Worm (Caenorhabditis elegans) whole organism, L2 larva: ENCODE measurements around the gene R05A10.3.

Source experiments
- C34F6.9 ChIP-seq: fragments of 150-350 bp; optimal IDR thresholded peaks from 2 replicates; lab custom pipeline; 2014; ENCODE audit warnings: missing biosample characterization, missing genetic modification characterization
- F13H6.1 ChIP-seq: sonication (generic microtip); optimal IDR thresholded peaks from 2 replicates; lab custom pipeline; 2016; ENCODE audit warnings: missing genetic modification characterization, missing compliant biosample characterization
- Y55F3AM.14 ChIP-seq: fragments of 200-800 bp; sonication (Bioruptor generic); optimal IDR thresholded peaks from 2 replicates; lab custom pipeline; 2018; ENCODE audit warnings: mild to moderate bottlenecking, missing genetic modification characterization, missing compliant biosample characterization
- ZK546.5 ChIP-seq: sonication (generic microtip); optimal IDR thresholded peaks from 2 replicates; lab custom pipeline; 2017; ENCODE audit warnings: missing biosample characterization, missing genetic modification characterization
- alr-1 ChIP-seq: fragments of 150-350 bp; optimal IDR thresholded peaks from 2 replicates; lab custom pipeline; 2014; ENCODE audit warnings: missing biosample characterization, missing genetic modification characterization
- aly-2 ChIP-seq: fragments of 150-350 bp; optimal IDR thresholded peaks from 2 replicates; lab custom pipeline; 2014; ENCODE audit warnings: missing biosample characterization, missing genetic modification characterization
- ama-1 ChIP-seq: fragments of 150-350 bp; optimal IDR thresholded peaks from 2 replicates; lab custom pipeline; 2018; ENCODE audit warnings: inconsistent platforms
- blmp-1 ChIP-seq: sonication (generic microtip); optimal IDR thresholded peaks from 2 replicates; lab custom pipeline; 2017; ENCODE audit warnings: missing genetic modification characterization, mild to moderate bottlenecking, missing compliant biosample characterization, antibody characterized with exemption, moderate library complexity; ENCODE audit not compliant: insufficient read depth
- ceh-16 ChIP-seq: fragments of 150-350 bp; optimal IDR thresholded peaks from 2 replicates; lab custom pipeline; 2014; ENCODE audit warnings: missing biosample characterization, missing genetic modification characterization
- ceh-82 ChIP-seq: fragments of 150-350 bp; optimal IDR thresholded peaks from 2 replicates; lab custom pipeline; 2014; ENCODE audit warnings: missing biosample characterization, missing genetic modification characterization
- crh-2 ChIP-seq: sonication (generic microtip); optimal IDR thresholded peaks from 2 replicates; lab custom pipeline; 2017; ENCODE audit warnings: missing biosample characterization, missing genetic modification characterization
- dmd-4 ChIP-seq: sonication (generic microtip); optimal IDR thresholded peaks from 2 replicates; lab custom pipeline; 2017; ENCODE audit warnings: missing biosample characterization, missing genetic modification characterization
- elt-1 ChIP-seq: fragments of 150-350 bp; optimal IDR thresholded peaks from 2 replicates; lab custom pipeline; 2014; ENCODE audit warnings: missing biosample characterization, missing genetic modification characterization
- fos-1 ChIP-seq: fragments of 150-350 bp; optimal IDR thresholded peaks from 2 replicates; lab custom pipeline; 2014; ENCODE audit warnings: missing biosample characterization, missing genetic modification characterization
- lin-11 ChIP-seq: fragments of 150-350 bp; sonication (generic microtip); optimal IDR thresholded peaks from 2 replicates; lab custom pipeline; 2014; ENCODE audit warnings: missing biosample characterization, missing genetic modification characterization, inconsistent platforms, mixed read lengths
- lin-13 ChIP-seq: fragments of 150-350 bp; optimal IDR thresholded peaks from 2 replicates; lab custom pipeline; 2014; ENCODE audit warnings: missing biosample characterization, missing genetic modification reagents, missing genetic modification characterization
- lin-39 ChIP-seq: fragments of 150-350 bp; optimal IDR thresholded peaks from 2 replicates; lab custom pipeline; 2014; ENCODE audit warnings: missing biosample characterization, missing genetic modification reagents, missing genetic modification characterization
- lsy-2 ChIP-seq, 2 experiments: fragments of 150-350 bp in 1 of 2; sonication (generic microtip) in 1 of 2; optimal IDR thresholded peaks; 2 replicates each; lab custom pipeline; 2014 to 2017; ENCODE audit warnings: missing biosample characterization in 2 of 2, missing genetic modification characterization in 2 of 2
- mab-5 ChIP-seq: fragments of 150-350 bp; optimal IDR thresholded peaks from 2 replicates; lab custom pipeline; 2014; ENCODE audit warnings: missing biosample characterization, missing genetic modification characterization
- mdl-1 ChIP-seq, 2 experiments: fragments of 150-350 bp in 1 of 2; sonication (generic microtip) in 1 of 2; optimal IDR thresholded peaks; 2 replicates each; lab custom pipeline; 2017; ENCODE audit warnings: missing biosample characterization in 2 of 2, missing genetic modification characterization in 2 of 2
- nhr-10 ChIP-seq: sonication (generic microtip); optimal IDR thresholded peaks from 2 replicates; lab custom pipeline; 2017; ENCODE audit warnings: missing biosample characterization, missing genetic modification characterization
- nhr-11 ChIP-seq: fragments of 150-350 bp; optimal IDR thresholded peaks from 2 replicates; lab custom pipeline; 2014; ENCODE audit warnings: missing biosample characterization, missing genetic modification characterization
- nhr-12 ChIP-seq: fragments of 150-350 bp; optimal IDR thresholded peaks from 2 replicates; lab custom pipeline; 2014; ENCODE audit warnings: missing biosample characterization, missing genetic modification characterization
- nhr-21 ChIP-seq: fragments of 150-350 bp; optimal IDR thresholded peaks from 2 replicates; lab custom pipeline; 2014; ENCODE audit warnings: missing biosample characterization, missing genetic modification characterization
- nhr-23 ChIP-seq: fragments of 150-350 bp; optimal IDR thresholded peaks from 2 replicates; lab custom pipeline; 2014; ENCODE audit warnings: missing biosample characterization, missing genetic modification reagents, missing genetic modification characterization
- nhr-237 ChIP-seq: fragments of 150-350 bp; optimal IDR thresholded peaks from 2 replicates; lab custom pipeline; 2014; ENCODE audit warnings: missing biosample characterization, missing genetic modification characterization
- nhr-25 ChIP-seq: fragments of 150-350 bp; sonication (generic microtip); optimal IDR thresholded peaks from 3 replicates; lab custom pipeline; 2014; ENCODE audit warnings: missing biosample characterization, missing genetic modification characterization
- nhr-6 ChIP-seq: fragments of 150-350 bp; optimal IDR thresholded peaks from 2 replicates; lab custom pipeline; 2014; ENCODE audit warnings: missing biosample characterization, missing genetic modification characterization
- nhr-77 ChIP-seq: fragments of 150-350 bp; optimal IDR thresholded peaks from 2 replicates; lab custom pipeline; 2014; ENCODE audit warnings: missing biosample characterization, missing genetic modification characterization
- peb-1 ChIP-seq: fragments of 150-350 bp; optimal IDR thresholded peaks from 2 replicates; lab custom pipeline; 2014; ENCODE audit warnings: missing biosample characterization, missing genetic modification characterization
- sem-4 ChIP-seq: fragments of 150-350 bp; optimal IDR thresholded peaks from 2 replicates; lab custom pipeline; 2014; ENCODE audit warnings: missing biosample characterization, missing genetic modification reagents, missing genetic modification characterization
- skn-1 ChIP-seq: sonication (generic microtip); optimal IDR thresholded peaks from 2 replicates; lab custom pipeline; 2017; ENCODE audit warnings: missing biosample characterization, missing genetic modification characterization
- sma-3 ChIP-seq: sonication (generic microtip); optimal IDR thresholded peaks from 2 replicates; lab custom pipeline; 2016; ENCODE audit warnings: missing genetic modification reagents, missing genetic modification characterization, missing compliant biosample characterization
- sma-9 ChIP-seq, 2 experiments: fragments of 150-350 bp in 1 of 2; sonication (generic microtip) in 1 of 2; optimal IDR thresholded peaks; 2 replicates each; lab custom pipeline; 2014 to 2016; ENCODE audit warnings: missing genetic modification characterization in 2 of 2, mild to moderate bottlenecking in 1 of 2, missing biosample characterization in 1 of 2, missing compliant biosample characterization in 1 of 2, missing genetic modification reagents in 1 of 2, moderate library complexity in 1 of 2
- snpc-4 ChIP-seq: fragments of 150-350 bp; optimal IDR thresholded peaks from 2 replicates; lab custom pipeline; 2014; ENCODE audit warnings: missing biosample characterization, missing genetic modification characterization
- unc-39 ChIP-seq: fragments of 150-350 bp; optimal IDR thresholded peaks from 2 replicates; lab custom pipeline; 2014; ENCODE audit warnings: missing biosample characterization, missing genetic modification characterization
- unc-55 ChIP-seq: fragments of 150-350 bp; sonication (generic microtip); optimal IDR thresholded peaks from 3 replicates; lab custom pipeline; 2014; ENCODE audit warnings: missing biosample characterization, missing genetic modification reagents, missing genetic modification characterization
- zag-1 ChIP-seq: fragments of 150-350 bp; optimal IDR thresholded peaks from 2 replicates; lab custom pipeline; 2014; ENCODE audit warnings: missing biosample characterization, missing genetic modification characterization
- ztf-1 ChIP-seq: fragments of 200-800 bp; sonication (Bioruptor generic); conservative IDR thresholded peaks from 2 replicates; pipeline ENCODE4 v1.3.6; 2022; ENCODE audit warnings: missing genetic modification characterization, missing compliant biosample characterization
- ztf-11 ChIP-seq: sonication (generic microtip); optimal IDR thresholded peaks from 2 replicates; lab custom pipeline; 2017; ENCODE audit warnings: missing biosample characterization, missing genetic modification characterization
- ztf-4 ChIP-seq: fragments of 150-350 bp; optimal IDR thresholded peaks from 2 replicates; lab custom pipeline; 2014; ENCODE audit warnings: missing biosample characterization, missing genetic modification characterization

Gene R05A10.3

DNA sequence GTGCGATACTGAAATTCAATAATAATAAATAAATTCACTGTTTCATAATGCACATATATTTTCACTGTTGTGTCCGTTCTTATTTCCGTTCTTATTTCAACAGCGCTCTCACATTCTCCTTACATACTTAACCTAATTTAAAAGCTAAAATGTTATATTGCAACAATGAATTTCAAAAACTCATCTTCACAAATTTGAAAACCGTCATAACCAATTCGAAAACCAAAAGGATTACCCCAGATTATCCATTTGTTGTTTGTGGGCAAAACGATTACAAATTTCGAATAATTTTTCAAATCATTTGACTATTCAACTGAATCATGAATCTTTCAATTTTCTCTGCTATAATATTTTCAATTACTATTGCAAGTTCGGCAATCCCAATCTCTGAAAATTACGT lies 4.1 kb downstream of the R05A10.3 start, which contains the start of gene R05A10.4:
R05A10.4 (plus strand) TSS at position 301 of the 400 bp plus-strand sequence.
- TF ChIP-seq sma-9 (GFP tag; optimal IDR thresholded peaks at IDR 0.05; lab: Kevin White, UChicago) (no peak), sma-9 (tag; optimal IDR thresholded peaks at IDR 0.05; lab: Kevin White, UChicago) (no peak), snpc-4 (tag; lab: Kevin White, UChicago) (no peak), ztf-4 (tag; lab: Kevin White, UChicago) (no peak), blmp-1 (tag; lab: Kevin White, UChicago) (no peak), fos-1 (tag; lab: Kevin White, UChicago) (no peak), Y55F3AM.14 (GFP tag; lab: Kevin White, UChicago) (no peak), sma-3 (GFP tag; lab: Kevin White, UChicago) (no peak), C34F6.9 (tag; lab: Kevin White, UChicago) (no peak), alr-1 (no peak), nhr-77 (tag; lab: Kevin White, UChicago) (no peak), nhr-21 (tag; lab: Kevin White, UChicago) (no peak), nhr-12 (tag; lab: Kevin White, UChicago) (no peak), dmd-4 (no peak), nhr-23 (no peak), peb-1 (no peak), mdl-1 (tag; optimal IDR thresholded peaks at IDR 0.05; lab: Kevin White, UChicago) (no peak), aly-2 (no peak), sem-4 (tag; lab: Kevin White, UChicago) (no peak), elt-1 (no peak), lin-11 (tag; lab: Kevin White, UChicago) (no peak)

DNA sequence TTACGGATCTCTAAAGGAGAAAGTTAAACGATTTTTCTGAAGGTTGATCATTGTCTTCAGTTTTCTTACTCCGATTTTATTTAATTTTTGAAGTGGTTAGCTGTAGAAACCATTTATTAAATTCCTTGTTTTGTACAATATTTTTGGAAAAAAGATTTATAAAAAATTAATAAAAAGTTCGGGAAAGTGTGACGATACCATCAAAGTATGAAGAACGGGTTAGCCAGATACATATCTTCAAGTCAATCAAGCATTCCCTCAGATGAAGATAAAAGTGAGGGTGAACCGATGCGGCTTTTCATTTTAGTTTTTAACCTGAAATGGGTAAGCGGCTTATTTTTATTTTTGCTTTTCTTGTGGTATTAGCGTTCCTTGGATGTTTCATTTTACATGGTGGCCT lies 10.8 kb downstream of the R05A10.3 start, which contains the start of gene R05A10.6:
R05A10.6 (plus strand) TSS at position 301 of the 400 bp plus-strand sequence.
- TF ChIP-seq nhr-6 (tag; lab: Kevin White, UChicago) (no peak), unc-39 (tag; lab: Kevin White, UChicago) (no peak), elt-1 (no peak), ama-1 (lab: Kevin White, UChicago) (no peak), nhr-23 (no peak), lsy-2 (tag; optimal IDR thresholded peaks at IDR 0.05; lab: Kevin White, UChicago) (no peak), nhr-10 (tag; lab: Kevin White, UChicago) (no peak), lin-13 (GFP tag; lab: Kevin White, UChicago) (no peak), zag-1 (tag; lab: Kevin White, UChicago) (no peak), ceh-82 (tag; lab: Kevin White, UChicago) (no peak)

DNA sequence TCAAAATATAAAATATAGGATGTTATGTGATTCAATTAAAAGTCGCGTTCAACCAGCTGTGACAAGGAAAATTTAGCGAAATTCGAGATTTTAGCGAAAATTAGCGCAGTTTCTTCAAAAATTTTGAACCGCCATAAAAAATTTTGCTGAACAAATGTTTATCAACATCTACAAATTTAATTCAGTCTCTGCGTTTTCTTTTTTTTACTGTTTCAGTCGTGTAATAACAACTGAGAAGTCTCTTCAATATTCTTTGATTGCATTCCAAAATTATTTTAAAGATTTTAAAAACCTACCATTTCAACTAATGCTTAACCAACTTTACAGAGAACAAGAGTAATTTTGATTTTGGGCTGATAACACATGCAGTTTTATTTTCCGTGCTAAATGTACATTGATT lies 12.2 kb downstream of the R05A10.3 start:
- TF ChIP-seq ZK546.5 (no peak), alr-1 (no peak), nhr-237 (no peak), ztf-11 (tag; lab: Kevin White, UChicago) (no peak), nhr-6 (tag; lab: Kevin White, UChicago) (no peak), ama-1 (lab: Kevin White, UChicago) (no peak), nhr-23 (no peak), aly-2 (no peak), dmd-4 (no peak), C34F6.9 (tag; lab: Kevin White, UChicago) (no peak), lin-39 (tag; lab: Kevin White, UChicago) (no peak), nhr-25 (tag; lab: Kevin White, UChicago) (no peak), nhr-10 (tag; lab: Kevin White, UChicago) (no peak), nhr-11 (no peak)

ce11 chrIV:14162772-14163171 lies 13.5 kb downstream of the R05A10.3 start, which contains the start of gene R05A10.7:
R05A10.7 (minus strand) TSS chrIV:14162872.
- TF ChIP-seq nhr-25 (tag; lab: Kevin White, UChicago): no peak
- no peak for TF ChIP-seq ceh-16
- no peak for TF ChIP-seq nhr-11
- no peak for TF ChIP-seq crh-2
- TF ChIP-seq lin-13 (GFP tag; lab: Kevin White, UChicago): no peak
- no peak for TF ChIP-seq unc-55 (GFP tag; lab: Kevin White, UChicago)
- TF ChIP-seq nhr-12 (tag; lab: Kevin White, UChicago): no peak
- TF ChIP-seq sem-4 (tag; lab: Kevin White, UChicago): no peak
- no peak for TF ChIP-seq ztf-1 (GFP tag; lab: Robert Waterston, UW)
- TF ChIP-seq elt-1: no peak
- no peak for TF ChIP-seq mab-5 (tag; lab: Kevin White, UChicago)
- no peak for TF ChIP-seq peb-1
- no peak for TF ChIP-seq skn-1 (tag; lab: Kevin White, UChicago)
- TF ChIP-seq aly-2: no peak
- no peak for TF ChIP-seq ztf-4 (tag; lab: Kevin White, UChicago)
- no peak for TF ChIP-seq F13H6.1 (tag; lab: Kevin White, UChicago)
- TF ChIP-seq, all 48 proteins: peak for 0
